Worm (Caenorhabditis elegans): ENCODE measurements around the gene Y39B6A.30.
A peak's percentile ranks its signal among the peaks of the same experiment; 100 is the strongest.

The Y39B6A.30 gene

DNA sequence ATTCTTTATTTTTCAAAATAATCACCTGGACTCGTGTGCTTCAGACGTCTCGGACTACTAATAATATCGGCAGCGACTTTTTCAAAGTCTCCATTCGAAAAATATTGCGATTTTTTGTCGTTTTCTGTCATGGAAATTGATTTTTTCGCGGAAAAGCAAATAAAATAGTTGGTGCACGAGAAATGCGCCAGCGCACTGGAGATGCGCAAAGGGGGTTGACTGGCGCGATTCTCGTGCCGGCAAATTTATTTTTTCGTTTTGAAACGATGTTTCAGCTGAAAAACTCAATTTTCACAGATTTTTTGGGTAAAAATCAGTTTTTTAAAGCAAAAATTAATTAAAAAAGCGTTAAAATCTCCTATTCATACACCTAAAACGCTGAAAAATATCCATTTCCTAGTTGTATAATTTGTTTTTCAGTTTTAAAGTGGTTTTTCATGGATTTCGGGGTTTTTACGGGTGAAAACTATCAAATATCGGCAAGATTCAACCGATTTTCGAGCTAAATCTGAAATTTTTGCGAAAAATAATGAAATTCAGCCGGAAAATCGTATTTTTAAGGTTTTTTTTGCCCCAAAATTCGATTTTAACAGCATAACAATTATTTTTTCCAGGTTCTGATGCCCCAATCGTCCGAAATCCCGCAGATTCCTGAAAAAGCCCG lies 24.0 kb upstream of the Y39B6A.30 start, which contains the start of the genes reps-1 and Y39B6A.37 (continued):
- TF ChIP-seq nfya-1 (tag; optimal IDR thresholded peaks at IDR 0.05; ENCODE audit: insufficient read depth) (peak; percentile 58), fkh-2 (tag; optimal IDR thresholded peaks at IDR 0.05) (no peak), nhr-23 (tag; optimal IDR thresholded peaks at IDR 0.05) (peak; percentile 63), elt-3 (tag; optimal IDR thresholded peaks at IDR 0.05) (no peak), ceh-82 (tag; optimal IDR thresholded peaks at IDR 0.05) (no peak), fos-1 (tag; optimal IDR thresholded peaks at IDR 0.05) (no peak), unc-62 (GFP tag; optimal IDR thresholded peaks at IDR 0.05) (no peak), nhr-12 (tag; optimal IDR thresholded peaks at IDR 0.05) (no peak), mml-1 (tag; optimal IDR thresholded peaks at IDR 0.05) (no peak), ceh-16 (tag; optimal IDR thresholded peaks at IDR 0.05) (no peak), eor-1 (tag; optimal IDR thresholded peaks at IDR 0.05) (no peak), hmg-11 (tag; optimal IDR thresholded peaks at IDR 0.05) (peak; percentile 61), lsy-12 (tag; optimal IDR thresholded peaks at IDR 0.05) (no peak), ztf-4 (tag; optimal IDR thresholded peaks at IDR 0.05) (no peak), ZK546.5 (tag; optimal IDR thresholded peaks at IDR 0.05) (no peak), mdl-1 (tag; optimal IDR thresholded peaks at IDR 0.05) (no peak), jun-1 (tag; optimal IDR thresholded peaks at IDR 0.05) (peak; percentile 10)

DNA sequence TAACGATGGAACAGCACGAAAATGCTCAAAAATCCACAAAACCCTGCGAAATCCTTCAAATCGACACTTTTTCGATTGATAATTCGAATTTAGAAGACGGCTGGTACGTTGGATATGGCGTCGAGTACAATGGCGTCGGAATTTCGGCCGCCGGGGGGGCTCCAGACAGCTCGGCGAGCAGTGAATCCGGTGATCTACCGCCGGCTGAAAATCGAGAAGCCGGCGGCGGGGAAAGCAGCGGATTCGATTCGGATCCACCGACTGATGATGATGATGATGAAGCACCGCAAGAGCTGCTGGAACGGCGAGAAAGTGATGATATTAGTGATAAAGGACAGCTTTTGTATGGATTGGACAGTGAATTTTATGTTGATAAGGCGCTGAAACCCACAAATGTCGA lies 23.4 kb upstream of the Y39B6A.30 start:
- TF ChIP-seq lsy-12 (tag; optimal IDR thresholded peaks at IDR 0.05) (no peak), unc-39 (tag; optimal IDR thresholded peaks at IDR 0.05) (no peak), nhr-77 (tag; optimal IDR thresholded peaks at IDR 0.05) (no peak), pqm-1 (tag; optimal IDR thresholded peaks at IDR 0.05) (no peak), nhr-23 (tag; optimal IDR thresholded peaks at IDR 0.05) (no peak)

DNA sequence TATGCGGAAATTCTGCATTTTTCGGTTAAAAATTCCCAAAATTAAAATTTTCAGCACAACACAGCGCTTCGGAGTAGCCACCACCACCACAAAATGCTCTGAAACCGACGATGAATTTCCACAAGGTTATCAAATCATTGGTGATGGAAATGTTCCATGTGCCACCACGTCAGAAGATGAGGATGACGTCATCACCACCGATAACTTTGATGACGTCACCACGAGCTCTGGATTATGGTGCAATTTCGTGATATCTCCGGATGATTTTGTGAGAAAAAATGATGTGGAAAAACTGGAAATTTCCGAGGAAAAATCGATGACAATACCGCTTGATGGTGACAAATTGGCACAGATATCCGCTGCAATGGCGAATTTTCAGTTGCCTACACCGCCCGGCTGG lies 21.4 kb upstream of the Y39B6A.30 start:
- TF ChIP-seq nhr-67 (tag; optimal IDR thresholded peaks at IDR 0.05) (no peak), ceh-16 (tag; optimal IDR thresholded peaks at IDR 0.05) (no peak), zag-1 (tag; optimal IDR thresholded peaks at IDR 0.05) (no peak), nhr-25 (tag; optimal IDR thresholded peaks at IDR 0.05) (no peak), ceh-82 (tag; optimal IDR thresholded peaks at IDR 0.05) (no peak), nhr-76 (tag; optimal IDR thresholded peaks at IDR 0.05) (no peak), nhr-11 (tag; optimal IDR thresholded peaks at IDR 0.05) (no peak), ztf-11 (tag; optimal IDR thresholded peaks at IDR 0.05) (no peak), pqm-1 (tag; optimal IDR thresholded peaks at IDR 0.05) (no peak)

- TF ChIP-seq tbx-2 (tag; optimal IDR thresholded peaks at IDR 0.05) (no peak), ceh-28 (tag; optimal IDR thresholded peaks at IDR 0.05) (peak; percentile 94)
Measured at ce11 chrV:18993535-18993990, 20.8 kb upstream of the Y39B6A.30 start, which contains the start of gene gtf-2F2. Gene gtf-2F2, plus strand, starts transcription at chrV:18993940.

DNA sequence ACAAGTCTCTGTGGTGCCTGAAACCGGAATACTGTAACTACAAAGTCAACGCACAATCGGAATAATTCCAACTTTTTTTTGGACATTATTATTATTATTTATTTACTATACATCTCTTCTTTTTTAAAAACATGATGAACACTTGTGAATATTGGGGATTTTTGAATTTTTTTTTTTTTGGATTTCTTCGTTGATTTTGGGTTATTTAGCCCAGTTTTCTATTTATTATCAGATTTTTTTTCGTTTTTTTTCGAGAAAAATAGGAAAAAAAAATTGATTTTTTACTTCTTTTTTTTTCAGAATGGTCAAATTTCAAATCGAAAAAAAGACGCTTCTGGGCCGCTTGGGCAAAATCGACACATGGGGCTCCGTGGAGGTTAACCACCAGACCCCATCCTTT lies 16.3 kb upstream of the Y39B6A.30 start, which contains the start of gene tgt-2:
TSS of gene tgt-2 (plus strand) at position 301 of the 400 bp plus-strand sequence.
- TF ChIP-seq lsy-12 (tag; optimal IDR thresholded peaks at IDR 0.05) (no peak), egl-5 (tag; optimal IDR thresholded peaks at IDR 0.05) (no peak), unc-62 (GFP tag; optimal IDR thresholded peaks at IDR 0.05) (no peak), nfya-1 (tag; optimal IDR thresholded peaks at IDR 0.05; ENCODE audit: insufficient read depth) (no peak), fos-1 (tag; optimal IDR thresholded peaks at IDR 0.05) (no peak), nhr-11 (tag; optimal IDR thresholded peaks at IDR 0.05) (no peak), elt-3 (tag; optimal IDR thresholded peaks at IDR 0.05) (no peak), fkh-2 (tag; optimal IDR thresholded peaks at IDR 0.05) (no peak)

DNA sequence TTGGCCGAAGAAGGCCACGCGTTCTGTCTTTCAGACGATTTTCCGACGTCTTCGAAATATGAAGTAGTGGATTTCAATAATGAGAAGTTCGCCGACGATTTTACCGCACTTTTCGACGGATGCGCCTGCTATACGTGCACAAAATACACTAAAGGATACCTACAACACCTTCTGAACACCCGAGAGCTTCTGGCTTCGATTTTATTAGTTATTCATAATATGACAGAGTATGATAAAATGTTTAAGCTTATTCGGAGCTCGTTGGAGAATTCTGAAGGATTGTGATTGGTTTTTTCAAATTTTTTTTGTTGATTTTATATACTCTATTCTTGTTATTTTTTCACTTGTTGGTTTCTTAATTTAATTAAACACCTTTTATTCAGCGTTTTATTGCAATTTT lies 13.8 kb upstream of the Y39B6A.30 start:
- no peak for TF ChIP-seq elt-2 (tag; optimal IDR thresholded peaks at IDR 0.05)

DNA sequence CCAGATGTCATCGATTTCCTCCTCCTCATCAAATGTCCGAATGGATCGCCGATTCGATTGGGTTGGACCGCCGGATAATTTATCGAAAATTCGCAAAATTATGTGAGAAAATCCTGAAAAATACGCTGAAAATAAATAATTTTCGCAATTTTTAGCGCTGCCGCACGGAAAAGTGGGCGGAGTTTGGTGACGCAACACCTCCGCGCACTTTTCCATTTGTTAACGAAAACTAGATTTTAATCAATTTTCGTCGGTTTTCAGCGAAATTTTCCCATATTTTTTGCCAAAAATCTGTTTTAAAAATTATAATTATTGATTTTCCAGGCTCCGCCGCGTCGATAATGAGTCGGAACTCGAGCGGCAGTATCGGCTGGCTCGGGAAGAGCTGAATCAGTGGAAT lies 13.4 kb upstream of the Y39B6A.30 start, which contains the start of gene Y39B6A.34:
TSS of gene Y39B6A.34 (plus strand) at position 3 of the 400 bp plus-strand sequence.
- TF ChIP-seq hmg-11 (tag; optimal IDR thresholded peaks at IDR 0.05), result peak; percentile 50
- TF ChIP-seq lin-15B (tag; optimal IDR thresholded peaks at IDR 0.05), result peak; percentile 10
- TF ChIP-seq jun-1 (tag; optimal IDR thresholded peaks at IDR 0.05), result no peak
- TF ChIP-seq pha-4 (tag; optimal IDR thresholded peaks at IDR 0.05), result peak; percentile 46
- no peak for TF ChIP-seq sea-2 (GFP tag; optimal IDR thresholded peaks at IDR 0.05)
- no peak for TF ChIP-seq nhr-43 (tag; optimal IDR thresholded peaks at IDR 0.05; ENCODE audit: poor library complexity, severe bottlenecking)
- TF ChIP-seq elt-3 (tag; optimal IDR thresholded peaks at IDR 0.05), result no peak
- TF ChIP-seq nhr-77 (tag; optimal IDR thresholded peaks at IDR 0.05), result no peak
- no peak for TF ChIP-seq daf-12 (tag; optimal IDR thresholded peaks at IDR 0.05)
- no peak for TF ChIP-seq ZK546.5 (tag; optimal IDR thresholded peaks at IDR 0.05)
- TF ChIP-seq nhr-28 (tag; optimal IDR thresholded peaks at IDR 0.05), result no peak
- no peak for TF ChIP-seq aly-2 (tag; optimal IDR thresholded peaks at IDR 0.05)
- TF ChIP-seq nhr-11 (tag; optimal IDR thresholded peaks at IDR 0.05), result no peak
- no peak for TF ChIP-seq lsy-12 (tag; optimal IDR thresholded peaks at IDR 0.05)
- TF ChIP-seq nhr-12 (tag; optimal IDR thresholded peaks at IDR 0.05), result no peak
- no peak for TF ChIP-seq ztf-11 (tag; optimal IDR thresholded peaks at IDR 0.05)
- TF ChIP-seq eor-1 (tag; optimal IDR thresholded peaks at IDR 0.05), result no peak
- no peak for TF ChIP-seq unc-62 (GFP tag; optimal IDR thresholded peaks at IDR 0.05)
- no peak for TF ChIP-seq unc-39 (tag; optimal IDR thresholded peaks at IDR 0.05)
- no peak for TF ChIP-seq egl-5 (tag; optimal IDR thresholded peaks at IDR 0.05)
- no peak for TF ChIP-seq ceh-82 (tag; optimal IDR thresholded peaks at IDR 0.05)
- no peak for TF ChIP-seq ceh-16 (tag; optimal IDR thresholded peaks at IDR 0.05)
- no peak for TF ChIP-seq zag-1 (tag; optimal IDR thresholded peaks at IDR 0.05)
